Fruit fly (Drosophila melanogaster): Measurements from ENCODE around the gene rudhira.
A peak's percentile ranks its signal among the peaks of the same experiment; 100 is the strongest.

Gene rudhira

dm6 chrX:11815356-11816270, 1.1 kb upstream of the rudhira start:
- no peak for TF ChIP-seq CG15336 (GFP tag; IDR thresholded peaks at IDR 0.05)
- TF ChIP-seq CG4318 (GFP tag; optimal IDR thresholded peaks at IDR 0.05) = no peak
- no peak for TF ChIP-seq CG9139 (GFP tag; optimal IDR thresholded peaks at IDR 0.05)
- TF ChIP-seq Lpt (GFP tag; optimal IDR thresholded peaks at IDR 0.05) = no peak
- no peak for TF ChIP-seq net (GFP tag; optimal IDR thresholded peaks at IDR 0.05)
- no peak for TF ChIP-seq CG6854 (GFP tag; optimal IDR thresholded peaks at IDR 0.05)
- TF ChIP-seq Hr39 (GFP tag; optimal IDR thresholded peaks at IDR 0.05) = no peak
- no peak for TF ChIP-seq Sox15 (GFP tag; optimal IDR thresholded peaks at IDR 0.05)
- TF ChIP-seq CG11902 (GFP tag; optimal IDR thresholded peaks at IDR 0.05) = no peak
- TF ChIP-seq Eip75B (GFP tag; optimal IDR thresholded peaks at IDR 0.05) = no peak
- TF ChIP-seq Blimp-1 (GFP tag; optimal IDR thresholded peaks at IDR 0.05) = peak; percentile 92
- TF ChIP-seq lz (GFP tag; optimal IDR thresholded peaks at IDR 0.05) = no peak
- no peak for TF ChIP-seq CG11762 (GFP tag; optimal IDR thresholded peaks at IDR 0.05; ENCODE audit: insufficient read depth)
- no peak for TF ChIP-seq CG8119 (GFP tag; IDR thresholded peaks at IDR 0.05)
- TF ChIP-seq pdm3 (GFP tag; optimal IDR thresholded peaks at IDR 0.05) = no peak
- TF ChIP-seq Sox102F (GFP tag; optimal IDR thresholded peaks at IDR 0.05) = no peak
- TF ChIP-seq Eip78C (GFP tag) = peak; percentile 39
- TF ChIP-seq Gug (GFP tag; IDR thresholded peaks at IDR 0.05) = no peak
- TF ChIP-seq CG3919 (GFP tag; optimal IDR thresholded peaks at IDR 0.05) = no peak
- peak; percentile 15 for TF ChIP-seq fkh (GFP tag; optimal IDR thresholded peaks at IDR 0.05)
- TF ChIP-seq svp (GFP tag) = peak; percentile 66
- TF ChIP-seq CG10631 (GFP tag; optimal IDR thresholded peaks at IDR 0.05) = no peak
- TF ChIP-seq CG16779 (tag; optimal IDR thresholded peaks at IDR 0.05) = no peak
- TF ChIP-seq CG10669 (GFP tag; optimal IDR thresholded peaks at IDR 0.05) = no peak
- 0 out of 3 replicates have a peak, but pooled peaks have one; percentile 31 for TF ChIP-seq eg (GFP tag; IDR thresholded peaks at IDR 0.05)
- no peak for TF ChIP-seq ss (GFP tag; optimal IDR thresholded peaks at IDR 0.05)
- TF ChIP-seq CG1621 (tag; optimal IDR thresholded peaks at IDR 0.05) = no peak
- TF ChIP-seq CG6276 (GFP tag; optimal IDR thresholded peaks at IDR 0.05) = no peak

DNA sequence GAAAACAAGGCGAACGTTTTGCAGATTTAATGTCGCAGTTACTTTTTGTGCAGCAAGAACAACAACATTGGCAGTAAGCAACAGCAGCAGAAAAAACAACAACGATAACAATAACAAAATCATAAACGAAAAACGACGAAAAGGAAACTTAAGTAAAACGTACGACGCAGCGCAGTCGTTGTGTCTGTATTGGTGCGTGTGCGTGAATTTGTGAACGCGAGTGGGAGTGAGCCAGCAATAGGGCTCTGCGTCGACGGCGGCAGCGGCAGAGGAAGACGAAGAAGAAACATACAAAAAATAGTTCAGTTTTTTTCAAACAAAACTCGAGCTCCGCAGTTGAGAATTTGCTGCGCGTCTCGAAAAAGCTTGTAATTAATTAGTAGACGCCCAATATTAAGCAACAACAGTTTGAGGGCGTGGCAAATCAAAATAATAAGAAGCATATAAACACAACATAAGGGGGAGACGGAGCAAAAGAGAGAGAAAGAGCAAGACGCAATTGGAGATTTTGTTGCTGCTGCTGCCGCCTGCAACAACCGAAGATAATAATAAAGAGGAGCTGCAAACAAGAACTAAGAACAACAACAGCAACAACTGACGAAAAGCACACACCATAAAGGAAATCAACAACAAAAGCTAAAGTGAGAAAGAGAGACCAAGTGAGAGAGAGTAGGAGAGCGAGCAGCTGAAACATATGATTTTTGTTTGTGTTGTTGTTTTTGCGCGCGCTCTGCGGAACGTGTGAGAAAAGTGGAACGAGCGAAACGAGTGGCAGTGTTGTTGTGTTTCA, 680 bp downstream of the rudhira start:
- TF ChIP-seq CG16779 (tag; optimal IDR thresholded peaks at IDR 0.05) (peak; percentile 2), CG6163 (GFP tag; IDR thresholded peaks at IDR 0.05) (peak; percentile 79), fkh (GFP tag; optimal IDR thresholded peaks at IDR 0.05) (peak; percentile 52), eg (GFP tag; IDR thresholded peaks at IDR 0.05) (peak; percentile 39; the same call in 1 of the 3 replicates), svp (GFP tag) (peak; percentile 23), CG6854 (GFP tag; optimal IDR thresholded peaks at IDR 0.05) (peak; percentile 26), Met (GFP tag; optimal IDR thresholded peaks at IDR 0.05) (no peak), CG9139 (GFP tag; optimal IDR thresholded peaks at IDR 0.05) (peak; percentile 4), OdsH (GFP tag; optimal IDR thresholded peaks at IDR 0.05) (no peak), CG7368 (GFP tag; optimal IDR thresholded peaks at IDR 0.05) (no peak), Smox (GFP tag; optimal IDR thresholded peaks at IDR 0.05) (no peak), fd85E (GFP tag; optimal IDR thresholded peaks at IDR 0.05) (no peak), lz (GFP tag; optimal IDR thresholded peaks at IDR 0.05) (no peak), acj6 (GFP tag; optimal IDR thresholded peaks at IDR 0.05) (no peak), ss (GFP tag; optimal IDR thresholded peaks at IDR 0.05) (peak; percentile 6 to 41), Ets96B (tag; optimal IDR thresholded peaks at IDR 0.05) (peak; percentile 12), Hr39 (GFP tag; optimal IDR thresholded peaks at IDR 0.05) (no peak), dsx (GFP tag; optimal IDR thresholded peaks at IDR 0.05; ENCODE audit: poor library complexity, severe bottlenecking) (peak; percentile 14), Hr4 (GFP tag; optimal IDR thresholded peaks at IDR 0.05) (no peak), CG8632 (GFP tag; optimal IDR thresholded peaks at IDR 0.05) (peak; percentile 18), CG6808 (GFP tag; optimal IDR thresholded peaks at IDR 0.05) (peak; percentile 47), CG8119 (GFP tag; IDR thresholded peaks at IDR 0.05) (peak; percentile 23; the same call in 2 of the 3 replicates), vri (GFP tag; optimal IDR thresholded peaks at IDR 0.05) (peak; percentile 15), salr (GFP tag; optimal IDR thresholded peaks at IDR 0.05) (no peak), CG3032 (tag; optimal IDR thresholded peaks at IDR 0.05) (no peak), Sox102F (GFP tag; optimal IDR thresholded peaks at IDR 0.05) (no peak), CG4318 (GFP tag; optimal IDR thresholded peaks at IDR 0.05) (no peak), CG6792 (GFP tag; optimal IDR thresholded peaks at IDR 0.05) (no peak)

Measured in whole organism, prepupa.